Fruit fly (Drosophila melanogaster): ENCODE results near the gene gdl.

- no peak for TF ChIP-seq CG8478 (optimal IDR thresholded peaks at IDR 0.05)
- no peak for TF ChIP-seq CTCF (optimal IDR thresholded peaks at IDR 0.05)
Measured at dm6 chr3L:15543467-15543866, 34.2 kb downstream of the gdl start.

Measured in S2 (cell line).